Worm (Caenorhabditis elegans): ENCODE measurements around the gene Y61A9LA.3.

- TF ChIP-seq him-1 (tag; optimal IDR thresholded peaks at IDR 0.05): no peak
- TF ChIP-seq dao-5 (tag; optimal IDR thresholded peaks at IDR 0.05): no peak
- no peak for TF ChIP-seq W03F9.2 (tag; optimal IDR thresholded peaks at IDR 0.05)
These were observed 44.0 kb upstream of the Y61A9LA.3 start for ce11 chrV:4526801-4527425.
